Worm (Caenorhabditis elegans): ENCODE results near the gene lgc-23.
A peak's percentile ranks its signal among the peaks of the same experiment; 100 is the strongest.

lgc-23 gene

ce11 chrX:12064908-12065307, at the start of gene lgc-23:
Gene lgc-23 (plus strand): TSS chrX:12065208.
- TF ChIP-seq snpc-4 (tag; optimal IDR thresholded peaks at IDR 0.05) (no peak), mab-5 (tag; optimal IDR thresholded peaks at IDR 0.05) (no peak), nhr-77 (tag; optimal IDR thresholded peaks at IDR 0.05) (no peak)

ce11 chrX:12017908-12018479, 47.0 kb upstream of the lgc-23 start, which contains the start of the genes nmat-1 and ucr-2.1:
Gene nmat-1 (minus strand): TSS chrX:12018043.
Gene ucr-2.1 (plus strand): TSS chrX:12018429.
- peak in 1 of 2 experiments; percentile 74 for TF ChIP-seq lsy-2 (tag; optimal IDR thresholded peaks at IDR 0.05)
- TF ChIP-seq aly-2 (tag; optimal IDR thresholded peaks at IDR 0.05), result no peak
- TF ChIP-seq R02D3.7 (tag; optimal IDR thresholded peaks at IDR 0.05), result no peak
- TF ChIP-seq peb-1 (tag; optimal IDR thresholded peaks at IDR 0.05), result no peak
- no peak for TF ChIP-seq nhr-10 (tag; optimal IDR thresholded peaks at IDR 0.05)
- TF ChIP-seq lin-11 (tag; optimal IDR thresholded peaks at IDR 0.05), result peak; percentile 63
- TF ChIP-seq elt-1 (tag; optimal IDR thresholded peaks at IDR 0.05), result no peak
- no peak for TF ChIP-seq ztf-4 (tag; optimal IDR thresholded peaks at IDR 0.05)
- TF ChIP-seq nhr-77 (tag; optimal IDR thresholded peaks at IDR 0.05), result no peak
- TF ChIP-seq ZK546.5 (tag; optimal IDR thresholded peaks at IDR 0.05), result no peak
- TF ChIP-seq ama-1 (optimal IDR thresholded peaks at IDR 0.05), result no peak
- no peak for TF ChIP-seq ceh-82 (tag; optimal IDR thresholded peaks at IDR 0.05)
- peak; percentile 60 for TF ChIP-seq nhr-21 (tag; optimal IDR thresholded peaks at IDR 0.05)
- no peak for TF ChIP-seq ztf-11 (tag; optimal IDR thresholded peaks at IDR 0.05)
- no peak for TF ChIP-seq elt-3 (tag; optimal IDR thresholded peaks at IDR 0.05)
- TF ChIP-seq fos-1 (tag; optimal IDR thresholded peaks at IDR 0.05), result peak; percentile 91
- TF ChIP-seq sma-9 (GFP tag; optimal IDR thresholded peaks at IDR 0.05), result peak; percentile 86
- TF ChIP-seq sma-9 (tag; optimal IDR thresholded peaks at IDR 0.05), result no peak
- TF ChIP-seq skn-1 (tag; optimal IDR thresholded peaks at IDR 0.05), result no peak
- no peak for TF ChIP-seq nhr-11 (tag; optimal IDR thresholded peaks at IDR 0.05)
- no peak for TF ChIP-seq unc-39 (tag; optimal IDR thresholded peaks at IDR 0.05)
- TF ChIP-seq unc-62 (GFP tag; optimal IDR thresholded peaks at IDR 0.05), result no peak
- TF ChIP-seq blmp-1 (tag; optimal IDR thresholded peaks at IDR 0.05; ENCODE audit: insufficient read depth), result no peak
- peak; percentile 72 for TF ChIP-seq gmeb-1 (tag; optimal IDR thresholded peaks at IDR 0.05)
- TF ChIP-seq egl-27 (tag; optimal IDR thresholded peaks at IDR 0.05), result peak; percentile 32
- TF ChIP-seq lin-13 (GFP tag; optimal IDR thresholded peaks at IDR 0.05), result peak; percentile 72
- no peak for TF ChIP-seq snpc-4 (tag; optimal IDR thresholded peaks at IDR 0.05)
- peak; percentile 76 for TF ChIP-seq nhr-129 (tag; optimal IDR thresholded peaks at IDR 0.05)
- no peak for TF ChIP-seq nhr-237 (tag; optimal IDR thresholded peaks at IDR 0.05)
- TF ChIP-seq alr-1 (tag; optimal IDR thresholded peaks at IDR 0.05), result no peak
- peak in 1 of 2 experiments; percentile 37 for TF ChIP-seq mdl-1 (tag; optimal IDR thresholded peaks at IDR 0.05)
- peak; percentile 75 for TF ChIP-seq sem-4 (tag; optimal IDR thresholded peaks at IDR 0.05)
- no peak for TF ChIP-seq mab-5 (tag; optimal IDR thresholded peaks at IDR 0.05)
- no peak for TF ChIP-seq zag-1 (tag; optimal IDR thresholded peaks at IDR 0.05)
- no peak for TF ChIP-seq Y55F3AM.14 (GFP tag; optimal IDR thresholded peaks at IDR 0.05)
- TF ChIP-seq unc-55 (GFP tag; optimal IDR thresholded peaks at IDR 0.05), result peak; percentile 76
- peak; percentile 78 for TF ChIP-seq F13H6.1 (tag; optimal IDR thresholded peaks at IDR 0.05)
- TF ChIP-seq crh-2 (tag; optimal IDR thresholded peaks at IDR 0.05), result peak; percentile 86
- no peak for TF ChIP-seq nhr-12 (tag; optimal IDR thresholded peaks at IDR 0.05)
- peak; percentile 75 for TF ChIP-seq nhr-25 (tag; optimal IDR thresholded peaks at IDR 0.05)
- TF ChIP-seq dmd-4 (tag; optimal IDR thresholded peaks at IDR 0.05), result no peak
- no peak for TF ChIP-seq mbf-1 (tag; optimal IDR thresholded peaks at IDR 0.05)
- peak; percentile 74 for TF ChIP-seq C34F6.9 (tag; optimal IDR thresholded peaks at IDR 0.05)
- TF ChIP-seq nhr-6 (tag; optimal IDR thresholded peaks at IDR 0.05), result peak; percentile 55
- peak; percentile 89 for TF ChIP-seq sma-3 (GFP tag; optimal IDR thresholded peaks at IDR 0.05)
- no peak for TF ChIP-seq nhr-23 (tag; optimal IDR thresholded peaks at IDR 0.05)
- no peak for TF ChIP-seq lin-39 (tag; optimal IDR thresholded peaks at IDR 0.05)
- peak; percentile 10 for TF ChIP-seq ceh-16 (tag; optimal IDR thresholded peaks at IDR 0.05)
- no peak for TF ChIP-seq ztf-1 (GFP tag; conservative IDR thresholded peaks at IDR 0.05)
